Worm (Caenorhabditis elegans) whole organism, early embryonic: ENCODE measurements around the gene rsp-8.

Experiments
- ceh-36 ChIP-seq: sonication (generic microtip); optimal IDR thresholded peaks from 2 replicates; lab custom pipeline; 2016; ENCODE audit warnings: missing genetic modification characterization, inconsistent platforms, missing compliant biosample characterization
- flt-1 ChIP-seq: fragments of 200-800 bp; sonication (Bioruptor generic); IDR thresholded peaks from 2 replicates; pipeline ENCODE4 v1.3.6; 2022; ENCODE audit warnings: missing genetic modification characterization, missing compliant biosample characterization
- hnd-1 ChIP-seq: sonication (generic microtip); optimal IDR thresholded peaks from 2 replicates; lab custom pipeline; 2016; ENCODE audit warnings: missing genetic modification characterization, missing compliant biosample characterization
- pes-1 ChIP-seq: fragments of 200-800 bp; sonication (Bioruptor generic); IDR thresholded peaks from 2 replicates; pipeline ENCODE4 v1.3.6; 2022; ENCODE audit warnings: missing genetic modification reagents, missing genetic modification characterization, missing compliant biosample characterization
- tbx-11 ChIP-seq: fragments of 200-800 bp; sonication (Bioruptor generic); IDR thresholded peaks from 2 replicates; pipeline ENCODE4 v1.3.6; 2022; ENCODE audit warnings: missing genetic modification characterization, missing compliant biosample characterization
- tbx-37 ChIP-seq: fragments of 200-800 bp; sonication (Bioruptor generic); conservative IDR thresholded peaks from 2 replicates; pipeline ENCODE4 v1.3.6; 2022; ENCODE audit warnings: missing genetic modification reagents, missing genetic modification characterization, missing compliant biosample characterization

- no peak for TF ChIP-seq tbx-11 (GFP tag; lab: Robert Waterston, UW)
- TF ChIP-seq hnd-1 (tag; lab: Kevin White, UChicago), result no peak
- TF ChIP-seq flt-1, result no peak
- TF ChIP-seq ceh-36 (tag; lab: Kevin White, UChicago), result no peak
- TF ChIP-seq tbx-37, result no peak
- no peak for TF ChIP-seq pes-1 (GFP tag; lab: Robert Waterston, UW)
Measured at ce11 chrIII:11794389-11794788, 31.8 kb upstream of the rsp-8 start.
